Fruit fly (Drosophila melanogaster): ENCODE results near the gene Oat.

Gene Oat

DNA sequence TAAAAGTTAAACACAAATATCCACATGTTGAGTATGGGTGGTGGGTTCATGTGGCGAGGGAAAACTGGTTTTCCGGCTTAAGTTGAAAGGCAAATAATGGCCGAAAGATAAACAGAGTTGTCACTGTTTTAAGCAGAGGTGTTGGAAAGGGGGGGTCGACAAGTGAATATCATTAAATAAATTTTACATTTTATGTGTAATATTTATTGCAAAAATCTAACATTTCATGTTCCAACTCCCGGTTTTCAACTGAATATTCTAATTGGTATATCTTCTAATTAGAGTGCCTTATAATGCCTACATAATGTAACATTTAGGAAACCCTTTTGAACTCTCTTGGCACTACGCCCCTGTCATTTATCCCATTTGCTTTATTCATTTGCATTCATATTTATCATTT lies 6.3 kb upstream of the Oat start (continued):
- TF ChIP-seq tll (GFP tag; optimal IDR thresholded peaks at IDR 0.05) (no peak), zfh1 (GFP tag; IDR thresholded peaks at IDR 0.05) (0 out of 3 replicates have a peak, but pooled peaks have one; percentile 36), dan (GFP tag; IDR thresholded peaks at IDR 0.05) (no peak), CG18011 (GFP tag; optimal IDR thresholded peaks at IDR 0.05) (no peak), CG6272 (GFP tag; IDR thresholded peaks at IDR 0.05) (peak; percentile 59; the same call in 1 of the 2 replicates), CG15073 (GFP tag; optimal IDR thresholded peaks at IDR 0.05) (peak; percentile 6), Ada2b (GFP tag; IDR thresholded peaks at IDR 0.05) (peak; percentile 46; the same call in 1 of the 2 replicates), dati (GFP tag; IDR thresholded peaks at IDR 0.05) (no peak), dimm (GFP tag; IDR thresholded peaks at IDR 0.05) (no peak), caup (GFP tag; optimal IDR thresholded peaks at IDR 0.05; ENCODE audit: severe bottlenecking) (peak; percentile 34), CG16815 (GFP tag; optimal IDR thresholded peaks at IDR 0.05) (no peak), Sry-δ (GFP tag; optimal IDR thresholded peaks at IDR 0.05) (no peak), Elba2 (GFP tag; optimal IDR thresholded peaks at IDR 0.05) (no peak), CG1647 (GFP tag; optimal IDR thresholded peaks at IDR 0.05) (peak; percentile 8), sug (tag; optimal IDR thresholded peaks at IDR 0.05) (no peak), CG3726 (GFP tag; IDR thresholded peaks at IDR 0.05) (no peak; the same call in 2 of the 3 replicates), CG30403 (GFP tag; optimal IDR thresholded peaks at IDR 0.05) (peak; percentile 55), Drgx (GFP tag; IDR thresholded peaks at IDR 0.05) (no peak), sisA (GFP tag; IDR thresholded peaks at IDR 0.05) (peak; percentile 63), twi (tag; optimal IDR thresholded peaks at IDR 0.05) (peak; percentile 42), amos (GFP tag; IDR thresholded peaks at IDR 0.05; ENCODE audit: partially characterized antibody) (no peak), CG34376 (GFP tag; optimal IDR thresholded peaks at IDR 0.05) (no peak), Hmx (GFP tag; optimal IDR thresholded peaks at IDR 0.05) (no peak), Dip3 (GFP tag; optimal IDR thresholded peaks at IDR 0.05) (no peak), CG4404 (GFP tag; IDR thresholded peaks at IDR 0.05) (peak; percentile 41), CG10321 (GFP tag; IDR thresholded peaks at IDR 0.05) (no peak), abd-A (tag; optimal IDR thresholded peaks at IDR 0.05) (no peak), CG11560 (tag; IDR thresholded peaks at IDR 0.05) (no peak; the same call in 2 of the 3 replicates), slbo (GFP tag; IDR thresholded peaks at IDR 0.05) (0 out of 2 replicates have a peak, but pooled peaks have one; percentile 36), unpg (GFP tag; optimal IDR thresholded peaks at IDR 0.05) (peak; percentile 55), CG10209 (GFP tag; optimal IDR thresholded peaks at IDR 0.05) (peak; percentile 63), CG17829 (tag; optimal IDR thresholded peaks at IDR 0.05) (peak; percentile 61), CG12391 (tag; optimal IDR thresholded peaks at IDR 0.05) (peak; percentile 38), CG2120 (GFP tag; optimal IDR thresholded peaks at IDR 0.05) (peak; percentile 8), pnt (GFP tag; optimal IDR thresholded peaks at IDR 0.05) (peak; percentile 2), CG6683 (GFP tag; optimal IDR thresholded peaks at IDR 0.05) (no peak), CG15269 (tag; optimal IDR thresholded peaks at IDR 0.05) (no peak), CG9797 (GFP tag; optimal IDR thresholded peaks at IDR 0.05) (no peak), CG1529 (GFP tag; optimal IDR thresholded peaks at IDR 0.05) (peak; percentile 58), CG18599 (GFP tag; optimal IDR thresholded peaks at IDR 0.05) (peak; percentile 23), slp2 (GFP tag; optimal IDR thresholded peaks at IDR 0.05) (no peak), crol (GFP tag; IDR thresholded peaks at IDR 0.05) (no peak), CG10267 (tag; optimal IDR thresholded peaks at IDR 0.05) (peak; percentile 55), Lim3 (GFP tag; IDR thresholded peaks at IDR 0.05) (no peak), D (optimal IDR thresholded peaks at IDR 0.05) (no peak), D (GFP tag; optimal IDR thresholded peaks at IDR 0.05) (peak; percentile 73), Ravus (GFP tag; IDR thresholded peaks at IDR 0.05) (no peak; the same call in 1 of the 2 replicates), CG14667 (GFP tag; IDR thresholded peaks at IDR 0.05) (0 out of 2 replicates have a peak, but pooled peaks have one; percentile 12), CG8478 (optimal IDR thresholded peaks at IDR 0.05) (no peak), CG15696 (tag; optimal IDR thresholded peaks at IDR 0.05) (peak; percentile 59), Fer3 (tag; optimal IDR thresholded peaks at IDR 0.05) (peak; percentile 27), CG31365 (tag; optimal IDR thresholded peaks at IDR 0.05) (peak; percentile 5)

All from whole organism, embryonic.